Fruit fly (Drosophila melanogaster): Measurements from ENCODE around the gene PGRP-LD.
A peak's percentile ranks its signal among the peaks of the same experiment; 100 is the strongest.

DNA sequence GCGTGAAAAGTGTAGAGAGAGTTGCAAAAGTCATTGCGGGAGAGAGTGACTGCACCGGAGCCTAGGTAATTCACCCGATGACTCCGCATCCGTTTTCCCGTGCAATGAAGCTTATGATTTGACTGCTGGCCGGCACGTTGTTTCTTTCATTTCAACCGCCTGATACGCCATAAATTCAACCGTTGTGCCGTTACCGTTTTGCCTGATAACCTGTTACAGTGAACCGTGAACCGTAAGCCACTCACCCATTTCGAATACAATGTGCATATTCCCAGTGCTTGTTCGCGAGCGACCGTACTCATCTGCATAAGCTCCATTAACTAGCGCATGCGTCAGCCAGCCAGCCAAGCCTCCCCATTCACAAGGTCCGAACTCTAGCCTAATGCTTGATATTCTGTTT is 5.1 kb upstream of the PGRP-LD start:
- TF ChIP-seq CG7045 (GFP tag; optimal IDR thresholded peaks at IDR 0.05): no peak
- TF ChIP-seq CG5204 (GFP tag; optimal IDR thresholded peaks at IDR 0.05): no peak
- TF ChIP-seq bab1 (GFP tag; optimal IDR thresholded peaks at IDR 0.05): no peak
- no peak for TF ChIP-seq Mnt (GFP tag; optimal IDR thresholded peaks at IDR 0.05)
- no peak for TF ChIP-seq CG1620 (GFP tag; optimal IDR thresholded peaks at IDR 0.05)
- no peak for TF ChIP-seq CG11617 (GFP tag; optimal IDR thresholded peaks at IDR 0.05)
- no peak for TF ChIP-seq kay (GFP tag; ENCODE audit: borderline replicate concordance)
- TF ChIP-seq Clk (GFP tag; optimal IDR thresholded peaks at IDR 0.05): no peak
- no peak for TF ChIP-seq CG33017 (tag; optimal IDR thresholded peaks at IDR 0.05)
- no peak for TF ChIP-seq CG14711 (tag; optimal IDR thresholded peaks at IDR 0.05)
- TF ChIP-seq CG12768 (GFP tag; optimal IDR thresholded peaks at IDR 0.05): peak; percentile 37
- TF ChIP-seq tj (GFP tag; optimal IDR thresholded peaks at IDR 0.05): no peak
- TF ChIP-seq Crg-1 (GFP tag; optimal IDR thresholded peaks at IDR 0.05): no peak
- no peak for TF ChIP-seq cnc (optimal IDR thresholded peaks at IDR 0.05)
